Fruit fly (Drosophila melanogaster): ENCODE data around the gene CG13731.

The CG13731 gene

DNA sequence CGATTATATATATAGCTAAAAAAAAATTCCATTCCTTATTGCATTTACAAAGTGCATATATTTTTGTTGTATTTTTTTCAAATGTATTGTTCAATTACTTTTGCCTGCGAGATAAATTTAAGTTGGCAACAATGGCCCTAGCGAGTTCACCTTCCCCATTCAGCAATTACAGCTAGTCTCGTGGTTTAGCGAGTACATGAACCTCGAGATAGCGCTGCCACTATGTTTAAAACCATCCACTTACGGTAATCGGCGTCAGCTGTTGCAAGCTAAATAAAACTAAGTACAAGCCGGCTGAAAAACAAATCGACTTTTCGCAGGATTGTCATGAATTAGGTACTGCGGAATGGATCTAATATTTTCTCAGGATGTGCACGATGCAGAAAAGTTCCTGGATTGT is 35.9 kb downstream of the CG13731 start (continued):
- TF ChIP-seq CG4617 (GFP tag; optimal IDR thresholded peaks at IDR 0.05; ENCODE audit: borderline replicate concordance) (peak; percentile 52), CG3838 (GFP tag; optimal IDR thresholded peaks at IDR 0.05) (no peak), Tbp (GFP tag; optimal IDR thresholded peaks at IDR 0.05) (no peak), CG3847 (GFP tag; IDR thresholded peaks at IDR 0.05) (peak; percentile 58), Hr3 (GFP tag; optimal IDR thresholded peaks at IDR 0.05) (no peak), CG14710 (tag; optimal IDR thresholded peaks at IDR 0.05) (peak; percentile 55), CG15514 (GFP tag; optimal IDR thresholded peaks at IDR 0.05) (peak; percentile 61), MTF-1 (GFP tag; optimal IDR thresholded peaks at IDR 0.05; ENCODE audit: borderline replicate concordance) (no peak), CG34224 (GFP tag; IDR thresholded peaks at IDR 0.05; ENCODE audit: partially characterized antibody) (no peak), grau (tag; optimal IDR thresholded peaks at IDR 0.05) (peak; percentile 8), Antp (GFP tag; optimal IDR thresholded peaks at IDR 0.05) (no peak), Poxn (GFP tag; IDR thresholded peaks at IDR 0.05) (no peak), CG13624 (GFP tag; optimal IDR thresholded peaks at IDR 0.05) (no peak), wdn (GFP tag; IDR thresholded peaks at IDR 0.05) (no peak), ind (GFP tag; optimal IDR thresholded peaks at IDR 0.05) (no peak), CG34422 (GFP tag; IDR thresholded peaks at IDR 0.05) (no peak; the same call in 2 of the 3 replicates), Oaz (GFP tag; IDR thresholded peaks at IDR 0.05) (no peak), nerfin-1 (tag; optimal IDR thresholded peaks at IDR 0.05) (no peak), CG3995 (GFP tag; optimal IDR thresholded peaks at IDR 0.05) (no peak), unc-4 (GFP tag; IDR thresholded peaks at IDR 0.05; ENCODE audit: partially characterized antibody) (0 out of 2 replicates have a peak, but pooled peaks have one; percentile 37), salm (tag; optimal IDR thresholded peaks at IDR 0.05) (no peak), gcm2 (GFP tag; optimal IDR thresholded peaks at IDR 0.05) (no peak), gfzf (GFP tag; optimal IDR thresholded peaks at IDR 0.05) (peak; percentile 59), Hand (GFP tag; optimal IDR thresholded peaks at IDR 0.05) (no peak), sug (tag; optimal IDR thresholded peaks at IDR 0.05) (no peak), CG11696 (GFP tag; IDR thresholded peaks at IDR 0.05) (no peak), amos (GFP tag; IDR thresholded peaks at IDR 0.05; ENCODE audit: partially characterized antibody) (peak; percentile 47), CG42726 (GFP tag; IDR thresholded peaks at IDR 0.05; ENCODE audit: partially characterized antibody) (no peak), ci (GFP tag; IDR thresholded peaks at IDR 0.05) (no peak), GATAe (GFP tag; conservative IDR thresholded peaks at IDR 0.05) (no peak), Sox100B (GFP tag; optimal IDR thresholded peaks at IDR 0.05) (no peak), MESR4 (GFP tag; optimal IDR thresholded peaks at IDR 0.05) (peak; percentile 43), jumu (GFP tag; optimal IDR thresholded peaks at IDR 0.05) (no peak), pnt (GFP tag; optimal IDR thresholded peaks at IDR 0.05) (no peak), CG15601 (tag; optimal IDR thresholded peaks at IDR 0.05) (peak; percentile 52), fru (optimal IDR thresholded peaks at IDR 0.05) (no peak), D19A (tag; optimal IDR thresholded peaks at IDR 0.05) (peak; percentile 5), Elba2 (GFP tag; optimal IDR thresholded peaks at IDR 0.05) (peak; percentile 17), onecut (GFP tag; IDR thresholded peaks at IDR 0.05) (peak; percentile 78), hbn (GFP tag; IDR thresholded peaks at IDR 0.05; ENCODE audit: partially characterized antibody) (no peak), CkIIα-i1 (GFP tag; IDR thresholded peaks at IDR 0.05) (no peak), da (GFP tag; optimal IDR thresholded peaks at IDR 0.05) (no peak), Bgb (GFP tag; IDR thresholded peaks at IDR 0.05; ENCODE audit: partially characterized antibody) (no peak), Xrp1 (GFP tag; IDR thresholded peaks at IDR 0.05) (no peak), Dek (tag; optimal IDR thresholded peaks at IDR 0.05) (no peak), CoRest (tag; optimal IDR thresholded peaks at IDR 0.05) (peak; percentile 37), CG9932 (GFP tag; IDR thresholded peaks at IDR 0.05) (no peak; the same call in 1 of the 2 replicates), CG15011 (GFP tag; optimal IDR thresholded peaks at IDR 0.05) (no peak), trem (tag; optimal IDR thresholded peaks at IDR 0.05) (peak; percentile 95), Ada2b (GFP tag; IDR thresholded peaks at IDR 0.05) (no peak), Nf-YC (tag; optimal IDR thresholded peaks at IDR 0.05) (no peak), Bteb2 (GFP tag; optimal IDR thresholded peaks at IDR 0.05) (no peak)
